Worm (Caenorhabditis elegans): ENCODE data around the gene K07D4.4.

- no peak for TF ChIP-seq him-1 (tag; optimal IDR thresholded peaks at IDR 0.05)
- TF ChIP-seq dao-5 (tag; optimal IDR thresholded peaks at IDR 0.05): no peak
- TF ChIP-seq W03F9.2 (tag; optimal IDR thresholded peaks at IDR 0.05): no peak
These were observed 42.4 kb downstream of the K07D4.4 start, which contains the start of gene Y14H12A.2 for ce11 chrII:3989627-3990367.

All from whole organism, L4/young adult.